Fruit fly (Drosophila melanogaster) whole organism, wandering third instar larva: ENCODE results near the gene RpLP0.

Experiments used
- HLH106 ChIP-seq: fragments of 200-800 bp; optimal IDR thresholded peaks from 3 replicates; lab custom pipeline; 2019; ENCODE audit warnings: missing biosample characterization, mild to moderate bottlenecking, missing genetic modification characterization, moderate library complexity
- Hr78 ChIP-seq: fragments of >200 bp; optimal IDR thresholded peaks from 2 replicates; lab custom pipeline; 2017; ENCODE audit warnings: missing biosample characterization, missing genetic modification characterization

dm6 chr3L:22028225-22028624, 47.4 kb upstream of the RpLP0 start, which contains the start of gene CG7140:
- TF ChIP-seq HLH106 (tag; lab: Kevin White, UChicago) (no peak), Hr78 (no peak)
